Fruit fly (Drosophila melanogaster): ENCODE data around the gene CG12398.

DNA sequence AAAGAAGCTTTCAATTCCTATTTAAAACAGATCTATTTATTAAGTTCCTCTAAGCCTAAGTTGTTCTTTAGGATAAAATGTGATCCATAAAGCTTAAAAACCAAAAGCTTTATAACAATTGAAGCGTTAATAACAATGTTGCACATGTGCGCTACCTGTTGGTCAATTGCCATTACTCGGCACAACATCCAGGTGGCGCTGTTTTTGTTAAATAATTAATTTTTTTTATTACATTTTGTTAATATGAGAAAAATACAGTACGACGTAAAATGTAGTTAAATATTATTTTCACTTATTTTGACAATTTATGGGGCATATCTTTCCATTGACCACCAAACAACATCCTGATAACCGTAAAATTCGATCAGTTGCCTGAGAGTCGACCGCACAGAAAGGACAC is 40.3 kb upstream of the CG12398 start:
- TF ChIP-seq CG8478 (optimal IDR thresholded peaks at IDR 0.05) (no peak), CTCF (optimal IDR thresholded peaks at IDR 0.05) (peak; percentile 46 to 89)
